Fruit fly (Drosophila melanogaster) whole organism, wandering third instar larva: Measurements from ENCODE around the gene CG7896.

ENCODE experiments used
- Abd-B ChIP-seq: fragments of >200 bp; optimal IDR thresholded peaks from 2 replicates; lab custom pipeline; 2017; ENCODE audit warnings: missing biosample characterization, missing genetic modification characterization
- CG9705 ChIP-seq: fragments of 200-800 bp; sonication (Bioruptor generic); optimal IDR thresholded peaks from 2 replicates; lab custom pipeline; 2018; ENCODE audit warnings: missing biosample characterization, mild to moderate bottlenecking, missing genetic modification characterization
- Dfd ChIP-seq: fragments of >200 bp; optimal IDR thresholded peaks from 2 replicates; lab custom pipeline; 2017; ENCODE audit warnings: missing biosample characterization, missing genetic modification characterization
- Hr78 ChIP-seq: fragments of >200 bp; optimal IDR thresholded peaks from 2 replicates; lab custom pipeline; 2017; ENCODE audit warnings: missing biosample characterization, missing genetic modification characterization
- Myc ChIP-seq: fragments of >200 bp; optimal IDR thresholded peaks from 2 replicates; lab custom pipeline; 2017
- dsf ChIP-seq: sonication (Bioruptor generic); optimal IDR thresholded peaks from 2 replicates; lab custom pipeline; 2016; ENCODE audit warnings: missing biosample characterization, missing genetic modification characterization, borderline replicate concordance
- pan ChIP-seq: fragments of >200 bp; optimal IDR thresholded peaks from 2 replicates; lab custom pipeline; 2017
- psq ChIP-seq: fragments of 200-800 bp; sonication (Bioruptor generic); optimal IDR thresholded peaks from 3 replicates; lab custom pipeline; 2017; ENCODE audit warnings: missing biosample characterization, mild to moderate bottlenecking, missing genetic modification characterization, moderate library complexity
- usp ChIP-seq: fragments of >200 bp; optimal IDR thresholded peaks from 2 replicates; lab custom pipeline; 2017; ENCODE audit warnings: missing biosample characterization, missing genetic modification characterization

dm6 chr3R:30021009-30021408 lies 37.8 kb downstream of the CG7896 start:
- TF ChIP-seq psq (GFP tag; lab: Kevin White, UChicago) (peak; percentile 14), dsf (no peak), Myc (no peak), usp (GFP tag; lab: Kevin White, UChicago) (no peak), Abd-B (no peak), CG9705 (GFP tag; lab: Kevin White, UChicago) (no peak), Dfd (GFP tag; lab: Kevin White, UChicago) (no peak), Hr78 (GFP tag; lab: Kevin White, UChicago) (no peak), pan (no peak)
